Worm (Caenorhabditis elegans): ENCODE measurements around the gene irld-8.

DNA sequence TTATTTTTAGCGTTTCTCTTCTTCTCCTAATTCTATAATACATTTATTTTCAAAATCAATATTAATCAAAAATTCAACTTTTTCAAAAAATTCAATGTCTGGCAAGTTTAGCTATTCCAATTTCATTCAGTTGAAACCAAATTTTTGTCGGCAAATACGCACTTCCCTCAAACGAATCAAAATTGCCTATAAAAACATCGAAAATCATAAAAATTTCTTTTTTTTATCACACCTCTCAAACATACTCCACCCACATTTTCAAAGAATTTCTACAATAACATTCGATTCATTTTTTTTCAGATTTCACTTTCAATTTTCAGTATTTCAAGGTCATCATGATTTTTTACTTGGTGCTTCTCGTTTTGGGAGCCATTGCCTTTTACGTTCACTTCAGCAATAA, 43.5 kb downstream of the irld-8 start, which contains the start of gene faah-1:
- TF ChIP-seq atf-7 (tag; optimal IDR thresholded peaks at IDR 0.05), result no peak
- TF ChIP-seq pbrm-1 (GFP tag; IDR thresholded peaks at IDR 0.05), result no peak
- no peak for TF ChIP-seq cebp-2 (GFP tag; IDR thresholded peaks at IDR 0.05)
- no peak for TF ChIP-seq sea-2 (GFP tag; IDR thresholded peaks at IDR 0.05)
- no peak for TF ChIP-seq ztf-3 (GFP tag; optimal IDR thresholded peaks at IDR 0.05)
- no peak for TF ChIP-seq hsf-1 (GFP tag; IDR thresholded peaks at IDR 0.05)
- no peak for TF ChIP-seq snpc-1.1 (tag; optimal IDR thresholded peaks at IDR 0.05; ENCODE audit: insufficient read depth)
- no peak for TF ChIP-seq ztf-28 (GFP tag; IDR thresholded peaks at IDR 0.05)
- no peak for TF ChIP-seq snpc-4 (GFP tag; optimal IDR thresholded peaks at IDR 0.05)
- TF ChIP-seq snpc-4 (tag; optimal IDR thresholded peaks at IDR 0.05), result no peak
- no peak for TF ChIP-seq K12H6.12 (tag; optimal IDR thresholded peaks at IDR 0.05)
- TF ChIP-seq lsl-1 (GFP tag; optimal IDR thresholded peaks at IDR 0.05), result no peak
- TF ChIP-seq mes-4 (tag; optimal IDR thresholded peaks at IDR 0.05), result no peak
- TF ChIP-seq die-1 (tag; optimal IDR thresholded peaks at IDR 0.05), result no peak
